Worm (Caenorhabditis elegans): Measurements from ENCODE around the gene F19C6.4.

F19C6.4 gene

ce11 chrX:10026347-10026746 lies 8.5 kb upstream of the F19C6.4 start:
- no peak for TF ChIP-seq elt-1 (tag; optimal IDR thresholded peaks at IDR 0.05; ENCODE audit: borderline replicate concordance, insufficient read depth)
- no peak for TF ChIP-seq sem-2 (GFP tag; optimal IDR thresholded peaks at IDR 0.05)
- no peak for TF ChIP-seq unc-39 (tag; optimal IDR thresholded peaks at IDR 0.05)
- TF ChIP-seq unc-62 (GFP tag; optimal IDR thresholded peaks at IDR 0.05) = no peak
- no peak for TF ChIP-seq lsy-2 (tag; optimal IDR thresholded peaks at IDR 0.05)
- TF ChIP-seq ces-1 (GFP tag; optimal IDR thresholded peaks at IDR 0.05) = peak; percentile 61
- TF ChIP-seq flh-1 (GFP tag; optimal IDR thresholded peaks at IDR 0.05) = no peak
- TF ChIP-seq ztf-11 (tag; optimal IDR thresholded peaks at IDR 0.05) = no peak
- TF ChIP-seq lin-32 (GFP tag; optimal IDR thresholded peaks at IDR 0.05) = no peak
- TF ChIP-seq blmp-1 (tag; optimal IDR thresholded peaks at IDR 0.05) = no peak
- no peak for TF ChIP-seq nhr-2 (tag; optimal IDR thresholded peaks at IDR 0.05)
- no peak for TF ChIP-seq ceh-43 (GFP tag; optimal IDR thresholded peaks at IDR 0.05)
- TF ChIP-seq nhr-28 (tag; optimal IDR thresholded peaks at IDR 0.05) = no peak
- peak; percentile 33 for TF ChIP-seq unc-120 (tag; optimal IDR thresholded peaks at IDR 0.05; ENCODE audit: poor library complexity, severe bottlenecking)
- TF ChIP-seq nhr-237 (tag; optimal IDR thresholded peaks at IDR 0.05) = no peak
- TF ChIP-seq nhr-76 (tag; optimal IDR thresholded peaks at IDR 0.05) = no peak
- no peak for TF ChIP-seq drap-1 (GFP tag; optimal IDR thresholded peaks at IDR 0.05)
- TF ChIP-seq nhr-12 (tag; optimal IDR thresholded peaks at IDR 0.05) = no peak
- TF ChIP-seq mab-5 (tag; optimal IDR thresholded peaks at IDR 0.05) = no peak
- no peak for TF ChIP-seq sptf-1 (tag; optimal IDR thresholded peaks at IDR 0.05)
- no peak for TF ChIP-seq mep-1 (tag; optimal IDR thresholded peaks at IDR 0.05)
- TF ChIP-seq cnd-1 (tag; optimal IDR thresholded peaks at IDR 0.05) = no peak
- peak; percentile 23 for TF ChIP-seq hlh-1 (tag; optimal IDR thresholded peaks at IDR 0.05)
- TF ChIP-seq ceh-83 (GFP tag; optimal IDR thresholded peaks at IDR 0.05) = no peak
- TF ChIP-seq zip-8 (tag; optimal IDR thresholded peaks at IDR 0.05) = no peak

ce11 chrX:10022016-10022415 lies 4.2 kb upstream of the F19C6.4 start, which contains the start of gene F42G10.1:
Gene F42G10.1, minus strand, starts transcription at chrX:10022166.
- TF ChIP-seq ceh-83 (GFP tag; optimal IDR thresholded peaks at IDR 0.05) (no peak), mab-5 (tag; optimal IDR thresholded peaks at IDR 0.05) (no peak), elt-1 (tag; optimal IDR thresholded peaks at IDR 0.05; ENCODE audit: borderline replicate concordance, insufficient read depth) (no peak)

ce11 chrX:10009985-10010384 lies 7.8 kb downstream of the F19C6.4 start:
- TF ChIP-seq sptf-1 (tag; optimal IDR thresholded peaks at IDR 0.05) (no peak), unc-120 (tag; optimal IDR thresholded peaks at IDR 0.05; ENCODE audit: poor library complexity, severe bottlenecking) (no peak), ces-1 (GFP tag; optimal IDR thresholded peaks at IDR 0.05) (peak; percentile 55)

- TF ChIP-seq lin-32 (GFP tag; optimal IDR thresholded peaks at IDR 0.05) = no peak
- no peak for TF ChIP-seq unc-62 (GFP tag; optimal IDR thresholded peaks at IDR 0.05)
- no peak for TF ChIP-seq flh-1 (GFP tag; optimal IDR thresholded peaks at IDR 0.05)
- no peak for TF ChIP-seq snpc-4 (tag; optimal IDR thresholded peaks at IDR 0.05)
These were observed 9.2 kb downstream of the F19C6.4 start, which contains the start of gene F19C6.3 for ce11 chrX:10008664-10009063. Gene F19C6.3, minus strand, starts transcription at chrX:10008764.

ce11 chrX:10000635-10001034 lies 17.2 kb downstream of the F19C6.4 start, which contains the start of gene F19C6.2:
Gene F19C6.2, plus strand, starts transcription at chrX:10000935.
- no peak for TF ChIP-seq cnd-1 (tag; optimal IDR thresholded peaks at IDR 0.05)
- TF ChIP-seq ces-1 (GFP tag; optimal IDR thresholded peaks at IDR 0.05) = no peak

ce11 chrX:9999599-10000201 lies 18.1 kb downstream of the F19C6.4 start:
- no peak for TF ChIP-seq bed-3 (GFP tag; optimal IDR thresholded peaks at IDR 0.05)
- TF ChIP-seq snpc-4 (tag; optimal IDR thresholded peaks at IDR 0.05) = no peak
- TF ChIP-seq lin-32 (GFP tag; optimal IDR thresholded peaks at IDR 0.05) = no peak
- peak; percentile 25 for TF ChIP-seq mep-1 (tag; optimal IDR thresholded peaks at IDR 0.05)
- TF ChIP-seq ceh-83 (GFP tag; optimal IDR thresholded peaks at IDR 0.05) = peak; percentile 56
- TF ChIP-seq M03D4.4 (tag; optimal IDR thresholded peaks at IDR 0.05) = peak; percentile 75
- TF ChIP-seq mls-2 (tag; optimal IDR thresholded peaks at IDR 0.05) = peak; percentile 90
- peak; percentile 50 for TF ChIP-seq ceh-39 (tag; optimal IDR thresholded peaks at IDR 0.05)
- peak; percentile 25 for TF ChIP-seq pha-4 (tag; optimal IDR thresholded peaks at IDR 0.05)
- peak; percentile 47 for TF ChIP-seq nhr-237 (tag; optimal IDR thresholded peaks at IDR 0.05)
- peak; percentile 29 for TF ChIP-seq cnd-1 (tag; optimal IDR thresholded peaks at IDR 0.05)
- peak; percentile 76 for TF ChIP-seq drap-1 (GFP tag; optimal IDR thresholded peaks at IDR 0.05)
- no peak for TF ChIP-seq blmp-1 (tag; optimal IDR thresholded peaks at IDR 0.05)
- TF ChIP-seq nhr-76 (tag; optimal IDR thresholded peaks at IDR 0.05) = no peak
- peak; percentile 53 for TF ChIP-seq lin-13 (tag; optimal IDR thresholded peaks at IDR 0.05)
- TF ChIP-seq sem-2 (GFP tag; optimal IDR thresholded peaks at IDR 0.05) = no peak
- TF ChIP-seq mab-5 (tag; optimal IDR thresholded peaks at IDR 0.05) = no peak
- peak; percentile 79 for TF ChIP-seq ham-2 (GFP tag; optimal IDR thresholded peaks at IDR 0.05)
- TF ChIP-seq lsy-2 (tag; optimal IDR thresholded peaks at IDR 0.05) = no peak
- TF ChIP-seq unc-62 (GFP tag; optimal IDR thresholded peaks at IDR 0.05) = peak; percentile 73
- no peak for TF ChIP-seq flh-1 (GFP tag; optimal IDR thresholded peaks at IDR 0.05)
- TF ChIP-seq ceh-43 (GFP tag; optimal IDR thresholded peaks at IDR 0.05) = no peak
- peak; percentile 36 for TF ChIP-seq ces-1 (GFP tag; optimal IDR thresholded peaks at IDR 0.05)
- no peak for TF ChIP-seq unc-39 (tag; optimal IDR thresholded peaks at IDR 0.05)
- peak; percentile 28 for TF ChIP-seq ztf-11 (tag; optimal IDR thresholded peaks at IDR 0.05)
- peak; percentile 77 for TF ChIP-seq unc-120 (tag; optimal IDR thresholded peaks at IDR 0.05; ENCODE audit: poor library complexity, severe bottlenecking)
- no peak for TF ChIP-seq zip-8 (tag; optimal IDR thresholded peaks at IDR 0.05)
- TF ChIP-seq sptf-1 (tag; optimal IDR thresholded peaks at IDR 0.05) = peak; percentile 91
- peak; percentile 59 for TF ChIP-seq nhr-2 (tag; optimal IDR thresholded peaks at IDR 0.05)
- no peak for TF ChIP-seq elt-3 (tag; optimal IDR thresholded peaks at IDR 0.05)
- no peak for TF ChIP-seq elt-1 (tag; optimal IDR thresholded peaks at IDR 0.05; ENCODE audit: borderline replicate concordance, insufficient read depth)

Measured in whole organism, mixed stage, embryonic.